Worm (Caenorhabditis elegans) whole organism, L4 larva: ENCODE measurements around the gene fbxa-160.
"Not testable (repeated sequence)": the region's sequence is repeated elsewhere in the genome, so short reads cannot be mapped to it uniquely, and the experiment has no call there.

Experiments used
- egl-27 ChIP-seq: sonication (generic microtip); optimal IDR thresholded peaks from 3 replicates; lab custom pipeline; 2017; ENCODE audit warnings: missing biosample characterization, missing genetic modification reagents, missing genetic modification characterization
- fkh-10 ChIP-seq: fragments of 150-350 bp; optimal IDR thresholded peaks from 2 replicates; lab custom pipeline; 2014; ENCODE audit warnings: missing biosample characterization, missing genetic modification reagents, missing genetic modification characterization
- mep-1 ChIP-seq: fragments of 150-350 bp; sonication (generic microtip); optimal IDR thresholded peaks from 3 replicates; lab custom pipeline; 2014; ENCODE audit warnings: missing biosample characterization, missing genetic modification characterization
- nhr-237 ChIP-seq: sonication (generic microtip); optimal IDR thresholded peaks from 2 replicates; lab custom pipeline; 2017; ENCODE audit warnings: missing biosample characterization, missing genetic modification characterization
- spr-3 ChIP-seq: fragments of 200-800 bp; sonication (Bioruptor generic); optimal IDR thresholded peaks from 2 replicates; lab custom pipeline; 2018; ENCODE audit warnings: mild to moderate bottlenecking, missing genetic modification characterization, missing compliant biosample characterization

DNA sequence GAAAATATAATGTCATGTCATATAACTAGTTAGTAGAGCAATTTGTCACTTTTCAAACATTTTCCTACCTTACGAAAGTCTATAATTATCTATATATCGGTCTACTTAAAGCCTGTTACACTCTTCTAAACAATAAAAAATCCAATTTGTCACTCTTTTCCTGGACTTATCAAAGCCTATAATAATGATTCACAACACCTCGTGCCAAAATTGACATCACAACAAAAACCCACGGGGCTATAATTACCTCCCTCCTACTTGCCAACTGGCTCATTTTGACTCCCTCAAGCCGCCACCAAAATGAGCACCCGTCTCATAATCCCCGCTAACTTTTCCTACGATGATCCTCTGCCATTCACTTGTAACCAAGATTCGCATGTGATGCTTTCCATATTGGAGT lies 11.9 kb upstream of the fbxa-160 start, which contains the start of gene srg-20:
- TF ChIP-seq spr-3; egl-27 (tag; lab: Kevin White, UChicago); fkh-10 (GFP tag; lab: Kevin White, UChicago); mep-1 (tag; lab: Kevin White, UChicago); nhr-237 (tag; lab: Kevin White, UChicago): not testable (repeated sequence)
